Worm (Caenorhabditis elegans): ENCODE results near the gene T26H5.14.

DNA sequence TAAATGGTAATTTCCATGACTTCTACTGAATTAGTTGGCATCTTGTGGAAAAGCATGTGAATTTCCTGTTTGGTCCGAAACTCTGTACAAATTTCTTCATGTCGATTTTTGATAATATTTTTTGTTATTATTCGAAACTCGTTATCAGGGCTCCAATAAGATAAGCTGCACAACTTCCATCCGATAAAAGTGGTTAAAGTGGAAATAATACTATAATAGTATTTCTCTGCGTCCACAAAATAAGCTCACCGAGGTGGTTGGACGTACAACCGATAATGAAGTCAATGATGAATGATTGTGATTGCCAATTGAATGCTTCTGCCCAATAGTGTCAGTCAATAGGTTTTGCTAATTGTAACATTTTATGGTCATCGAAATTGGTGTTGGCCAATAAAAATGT is 557 bp upstream of the T26H5.14 start, which contains the start of gene T26H5.4:
- no peak for TF ChIP-seq ama-1 (optimal IDR thresholded peaks at IDR 0.05)
- TF ChIP-seq sma-3 (GFP tag; optimal IDR thresholded peaks at IDR 0.05) = no peak
- TF ChIP-seq nhr-12 (tag; optimal IDR thresholded peaks at IDR 0.05) = no peak
- no peak for TF ChIP-seq unc-62 (GFP tag; optimal IDR thresholded peaks at IDR 0.05)
- no peak for TF ChIP-seq nhr-25 (tag; optimal IDR thresholded peaks at IDR 0.05)
- no peak for TF ChIP-seq alr-1 (tag; optimal IDR thresholded peaks at IDR 0.05)
- TF ChIP-seq mdl-1 (tag; optimal IDR thresholded peaks at IDR 0.05) = no peak
- no peak for TF ChIP-seq nhr-23 (tag; optimal IDR thresholded peaks at IDR 0.05)
- TF ChIP-seq elt-3 (tag; optimal IDR thresholded peaks at IDR 0.05) = no peak
- no peak for TF ChIP-seq nhr-77 (tag; optimal IDR thresholded peaks at IDR 0.05)
- TF ChIP-seq snpc-4 (tag; optimal IDR thresholded peaks at IDR 0.05) = no peak
- no peak for TF ChIP-seq nhr-237 (tag; optimal IDR thresholded peaks at IDR 0.05)
- no peak for TF ChIP-seq aly-2 (tag; optimal IDR thresholded peaks at IDR 0.05)

All from whole organism, L2 larva.